Worm (Caenorhabditis elegans): ENCODE results near the gene pals-25.

DNA sequence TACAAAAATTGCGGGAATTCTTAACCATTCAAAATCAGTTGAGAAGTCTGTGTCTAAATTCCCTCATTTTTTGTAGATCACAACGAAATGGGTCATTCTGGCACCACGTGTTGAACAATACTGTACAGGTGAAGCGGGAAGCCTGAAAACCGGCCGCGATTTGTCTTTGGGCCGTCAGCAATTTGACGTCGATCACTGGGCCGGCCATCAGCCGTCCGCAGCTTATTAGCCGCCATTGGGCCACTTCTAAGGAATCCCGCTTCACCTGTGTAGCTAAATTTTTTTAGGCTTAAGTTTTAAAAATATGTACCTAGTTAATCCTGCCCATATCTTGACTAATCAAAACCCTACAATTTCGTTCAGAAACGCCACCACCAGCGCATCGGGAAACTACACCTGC lies 25.4 kb downstream of the pals-25 start:
- TF ChIP-seq ref-1 (GFP tag; conservative IDR thresholded peaks at IDR 0.05), result no peak
- no peak for TF ChIP-seq T22C8.4 (GFP tag; IDR thresholded peaks at IDR 0.05)
- TF ChIP-seq flt-1 (GFP tag; IDR thresholded peaks at IDR 0.05), result no peak
- TF ChIP-seq med-1 (GFP tag; optimal IDR thresholded peaks at IDR 0.05; ENCODE audit: insufficient read depth), result no peak
- no peak for TF ChIP-seq ztf-29 (GFP tag; IDR thresholded peaks at IDR 0.05)

All from whole organism, midembryonic.